Worm (Caenorhabditis elegans) whole organism, L2 larva: ENCODE results near the gene T10B9.14.

Experiments used
- C34F6.9 ChIP-seq: fragments of 150-350 bp; optimal IDR thresholded peaks from 2 replicates; lab custom pipeline; 2014; ENCODE audit warnings: missing biosample characterization, missing genetic modification characterization
- F13H6.1 ChIP-seq: sonication (generic microtip); optimal IDR thresholded peaks from 2 replicates; lab custom pipeline; 2016; ENCODE audit warnings: missing genetic modification characterization, missing compliant biosample characterization
- R02D3.7 ChIP-seq: fragments of 150-350 bp; optimal IDR thresholded peaks from 2 replicates; lab custom pipeline; 2014; ENCODE audit warnings: missing biosample characterization, missing genetic modification characterization
- Y55F3AM.14 ChIP-seq: fragments of 200-800 bp; sonication (Bioruptor generic); optimal IDR thresholded peaks from 2 replicates; lab custom pipeline; 2018; ENCODE audit warnings: mild to moderate bottlenecking, missing genetic modification characterization, missing compliant biosample characterization
- alr-1 ChIP-seq: fragments of 150-350 bp; optimal IDR thresholded peaks from 2 replicates; lab custom pipeline; 2014; ENCODE audit warnings: missing biosample characterization, missing genetic modification characterization
- aly-2 ChIP-seq: fragments of 150-350 bp; optimal IDR thresholded peaks from 2 replicates; lab custom pipeline; 2014; ENCODE audit warnings: missing biosample characterization, missing genetic modification characterization
- ceh-16 ChIP-seq: fragments of 150-350 bp; optimal IDR thresholded peaks from 2 replicates; lab custom pipeline; 2014; ENCODE audit warnings: missing biosample characterization, missing genetic modification characterization
- ceh-82 ChIP-seq: fragments of 150-350 bp; optimal IDR thresholded peaks from 2 replicates; lab custom pipeline; 2014; ENCODE audit warnings: missing biosample characterization, missing genetic modification characterization
- crh-2 ChIP-seq: sonication (generic microtip); optimal IDR thresholded peaks from 2 replicates; lab custom pipeline; 2017; ENCODE audit warnings: missing biosample characterization, missing genetic modification characterization
- egl-27 ChIP-seq: sonication (generic microtip); optimal IDR thresholded peaks from 3 replicates; lab custom pipeline; 2017; ENCODE audit warnings: missing biosample characterization, missing genetic modification reagents, missing genetic modification characterization
- elt-3 ChIP-seq: sonication (generic microtip); optimal IDR thresholded peaks from 2 replicates; lab custom pipeline; 2017; ENCODE audit warnings: missing biosample characterization, missing genetic modification characterization
- fos-1 ChIP-seq: fragments of 150-350 bp; optimal IDR thresholded peaks from 2 replicates; lab custom pipeline; 2014; ENCODE audit warnings: missing biosample characterization, missing genetic modification characterization
- gmeb-1 ChIP-seq: fragments of 150-350 bp; optimal IDR thresholded peaks from 2 replicates; lab custom pipeline; 2014; ENCODE audit warnings: missing biosample characterization, missing genetic modification characterization
- lin-11 ChIP-seq: fragments of 150-350 bp; sonication (generic microtip); optimal IDR thresholded peaks from 2 replicates; lab custom pipeline; 2014; ENCODE audit warnings: missing biosample characterization, missing genetic modification characterization, inconsistent platforms, mixed read lengths
- lin-13 ChIP-seq: fragments of 150-350 bp; optimal IDR thresholded peaks from 2 replicates; lab custom pipeline; 2014; ENCODE audit warnings: missing biosample characterization, missing genetic modification reagents, missing genetic modification characterization
- lsy-2 ChIP-seq, 2 experiments: fragments of 150-350 bp in 1 of 2; sonication (generic microtip) in 1 of 2; optimal IDR thresholded peaks; 2 replicates each; lab custom pipeline; 2014 to 2017; ENCODE audit warnings: missing biosample characterization in 2 of 2, missing genetic modification characterization in 2 of 2
- mab-5 ChIP-seq: fragments of 150-350 bp; optimal IDR thresholded peaks from 2 replicates; lab custom pipeline; 2014; ENCODE audit warnings: missing biosample characterization, missing genetic modification characterization
- mbf-1 ChIP-seq: sonication (generic microtip); optimal IDR thresholded peaks from 2 replicates; lab custom pipeline; 2017; ENCODE audit warnings: missing biosample characterization, missing genetic modification characterization
- mdl-1 ChIP-seq, 2 experiments: fragments of 150-350 bp in 1 of 2; sonication (generic microtip) in 1 of 2; optimal IDR thresholded peaks; 2 replicates each; lab custom pipeline; 2017; ENCODE audit warnings: missing biosample characterization in 2 of 2, missing genetic modification characterization in 2 of 2
- nhr-10 ChIP-seq: sonication (generic microtip); optimal IDR thresholded peaks from 2 replicates; lab custom pipeline; 2017; ENCODE audit warnings: missing biosample characterization, missing genetic modification characterization
- nhr-11 ChIP-seq: fragments of 150-350 bp; optimal IDR thresholded peaks from 2 replicates; lab custom pipeline; 2014; ENCODE audit warnings: missing biosample characterization, missing genetic modification characterization
- nhr-12 ChIP-seq: fragments of 150-350 bp; optimal IDR thresholded peaks from 2 replicates; lab custom pipeline; 2014; ENCODE audit warnings: missing biosample characterization, missing genetic modification characterization
- nhr-129 ChIP-seq: fragments of 150-350 bp; optimal IDR thresholded peaks from 2 replicates; lab custom pipeline; 2014; ENCODE audit warnings: missing biosample characterization, missing genetic modification characterization
- nhr-21 ChIP-seq: fragments of 150-350 bp; optimal IDR thresholded peaks from 2 replicates; lab custom pipeline; 2014; ENCODE audit warnings: missing biosample characterization, missing genetic modification characterization
- nhr-25 ChIP-seq: fragments of 150-350 bp; sonication (generic microtip); optimal IDR thresholded peaks from 3 replicates; lab custom pipeline; 2014; ENCODE audit warnings: missing biosample characterization, missing genetic modification characterization
- peb-1 ChIP-seq: fragments of 150-350 bp; optimal IDR thresholded peaks from 2 replicates; lab custom pipeline; 2014; ENCODE audit warnings: missing biosample characterization, missing genetic modification characterization
- sem-4 ChIP-seq: fragments of 150-350 bp; optimal IDR thresholded peaks from 2 replicates; lab custom pipeline; 2014; ENCODE audit warnings: missing biosample characterization, missing genetic modification reagents, missing genetic modification characterization
- skn-1 ChIP-seq: sonication (generic microtip); optimal IDR thresholded peaks from 2 replicates; lab custom pipeline; 2017; ENCODE audit warnings: missing biosample characterization, missing genetic modification characterization
- sma-3 ChIP-seq: sonication (generic microtip); optimal IDR thresholded peaks from 2 replicates; lab custom pipeline; 2016; ENCODE audit warnings: missing genetic modification reagents, missing genetic modification characterization, missing compliant biosample characterization
- sma-9 ChIP-seq, 2 experiments: fragments of 150-350 bp in 1 of 2; sonication (generic microtip) in 1 of 2; optimal IDR thresholded peaks; 2 replicates each; lab custom pipeline; 2014 to 2016; ENCODE audit warnings: missing genetic modification characterization in 2 of 2, mild to moderate bottlenecking in 1 of 2, missing biosample characterization in 1 of 2, missing compliant biosample characterization in 1 of 2, missing genetic modification reagents in 1 of 2, moderate library complexity in 1 of 2
- snpc-4 ChIP-seq: fragments of 150-350 bp; optimal IDR thresholded peaks from 2 replicates; lab custom pipeline; 2014; ENCODE audit warnings: missing biosample characterization, missing genetic modification characterization
- unc-39 ChIP-seq: fragments of 150-350 bp; optimal IDR thresholded peaks from 2 replicates; lab custom pipeline; 2014; ENCODE audit warnings: missing biosample characterization, missing genetic modification characterization
- unc-55 ChIP-seq: fragments of 150-350 bp; sonication (generic microtip); optimal IDR thresholded peaks from 3 replicates; lab custom pipeline; 2014; ENCODE audit warnings: missing biosample characterization, missing genetic modification reagents, missing genetic modification characterization
- unc-62 ChIP-seq: fragments of 150-350 bp; optimal IDR thresholded peaks from 2 replicates; lab custom pipeline; 2014; ENCODE audit warnings: missing biosample characterization, missing genetic modification reagents, missing genetic modification characterization
- zag-1 ChIP-seq: fragments of 150-350 bp; optimal IDR thresholded peaks from 2 replicates; lab custom pipeline; 2014; ENCODE audit warnings: missing biosample characterization, missing genetic modification characterization
- ztf-4 ChIP-seq: fragments of 150-350 bp; optimal IDR thresholded peaks from 2 replicates; lab custom pipeline; 2014; ENCODE audit warnings: missing biosample characterization, missing genetic modification characterization

The T10B9.14 gene

ce11 chrII:9774653-9775052 lies 7.6 kb downstream of the T10B9.14 start (continued):
- no peak for TF ChIP-seq nhr-10 (tag; lab: Kevin White, UChicago)
- TF ChIP-seq egl-27 (tag; lab: Kevin White, UChicago) = no peak
- peak; percentile 49 for TF ChIP-seq F13H6.1 (tag; lab: Kevin White, UChicago)
- peak; percentile 67 for TF ChIP-seq nhr-21 (tag; lab: Kevin White, UChicago)
- TF ChIP-seq lsy-2 (tag; optimal IDR thresholded peaks at IDR 0.05; lab: Kevin White, UChicago) = peak; percentile 32 to 43
- peak; percentile 3 for TF ChIP-seq R02D3.7
- no peak for TF ChIP-seq skn-1 (tag; lab: Kevin White, UChicago)
- peak; percentile 45 for TF ChIP-seq gmeb-1 (tag; lab: Kevin White, UChicago)
- peak; percentile 74 for TF ChIP-seq sma-9 (GFP tag; optimal IDR thresholded peaks at IDR 0.05; lab: Kevin White, UChicago)
- no peak for TF ChIP-seq sma-9 (tag; optimal IDR thresholded peaks at IDR 0.05; lab: Kevin White, UChicago)
- peak; percentile 52 for TF ChIP-seq fos-1 (tag; lab: Kevin White, UChicago)
- no peak for TF ChIP-seq peb-1 (tag; lab: Kevin White, UChicago)
- peak; percentile 60 for TF ChIP-seq Y55F3AM.14
- TF ChIP-seq ceh-16 (tag; lab: Kevin White, UChicago) = no peak
- no peak for TF ChIP-seq mdl-1 (tag; optimal IDR thresholded peaks at IDR 0.05; lab: Kevin White, UChicago)
- no peak for TF ChIP-seq aly-2 (tag; lab: Kevin White, UChicago)
- TF ChIP-seq nhr-11 (tag; lab: Kevin White, UChicago) = no peak
- TF ChIP-seq ztf-4 (tag; lab: Kevin White, UChicago) = no peak
- TF ChIP-seq mbf-1 (tag; lab: Kevin White, UChicago) = no peak
- TF ChIP-seq snpc-4 (tag; lab: Kevin White, UChicago) = peak; percentile 29
- TF ChIP-seq lin-11 (tag; lab: Kevin White, UChicago) = peak; percentile 76
- TF ChIP-seq elt-3 (tag; lab: Kevin White, UChicago) = no peak
- TF ChIP-seq unc-39 (tag; lab: Kevin White, UChicago) = no peak
- no peak for TF ChIP-seq alr-1 (tag; lab: Kevin White, UChicago)
- peak; percentile 52 for TF ChIP-seq lin-13 (GFP tag; lab: Kevin White, UChicago)
- TF ChIP-seq sma-3 = peak; percentile 82
- TF ChIP-seq zag-1 = no peak
- peak; percentile 27 for TF ChIP-seq mab-5
- TF ChIP-seq nhr-12 (tag; lab: Kevin White, UChicago) = no peak

- TF ChIP-seq nhr-129 (tag; lab: Kevin White, UChicago) (peak; percentile 31), sma-9 (GFP tag; optimal IDR thresholded peaks at IDR 0.05; lab: Kevin White, UChicago) (peak; percentile 1), sma-9 (tag; optimal IDR thresholded peaks at IDR 0.05; lab: Kevin White, UChicago) (no peak), unc-55 (no peak)
- TF ChIP-seq, all 48 proteins: peak for 2
Observed at ce11 chrII:9773892-9774581, 8.2 kb downstream of the T10B9.14 start, which contains the start of gene ZK1321.4. ZK1321.4 (minus strand) TSS chrII:9773942.

ce11 chrII:9769797-9770520 lies 12.3 kb downstream of the T10B9.14 start, which contains the start of gene aqp-10:
aqp-10 (minus strand) TSS chrII:9769847.
- TF ChIP-seq aly-2 (tag; lab: Kevin White, UChicago) (no peak), ceh-82 (tag; lab: Kevin White, UChicago) (no peak), sem-4 (tag; lab: Kevin White, UChicago) (peak; percentile 1), ztf-4 (tag; lab: Kevin White, UChicago) (no peak), lsy-2 (tag; optimal IDR thresholded peaks at IDR 0.05; lab: Kevin White, UChicago) (peak; percentile 45 to 76), gmeb-1 (tag; lab: Kevin White, UChicago) (peak; percentile 63), sma-3 (peak; percentile 50), F13H6.1 (tag; lab: Kevin White, UChicago) (peak; percentile 63), peb-1 (tag; lab: Kevin White, UChicago) (no peak), nhr-25 (tag; lab: Kevin White, UChicago) (peak; percentile 23), fos-1 (tag; lab: Kevin White, UChicago) (peak; percentile 75), unc-62 (GFP tag; lab: Kevin White, UChicago) (no peak), crh-2 (tag; lab: Kevin White, UChicago) (peak; percentile 81), C34F6.9 (tag; lab: Kevin White, UChicago) (peak; percentile 53), nhr-12 (tag; lab: Kevin White, UChicago) (no peak), R02D3.7 (no peak), nhr-129 (tag; lab: Kevin White, UChicago) (peak; percentile 29), sma-9 (GFP tag; optimal IDR thresholded peaks at IDR 0.05; lab: Kevin White, UChicago) (peak; percentile 71), sma-9 (tag; optimal IDR thresholded peaks at IDR 0.05; lab: Kevin White, UChicago) (no peak)
